Fruit fly (Drosophila melanogaster) whole organism, wandering third instar larva: ENCODE data around the gene Rab26.

Experiments used
- Abd-B ChIP-seq: fragments of >200 bp; optimal IDR thresholded peaks from 2 replicates; lab custom pipeline; 2017; ENCODE audit warnings: missing biosample characterization, missing genetic modification characterization
- Dfd ChIP-seq: fragments of >200 bp; optimal IDR thresholded peaks from 2 replicates; lab custom pipeline; 2017; ENCODE audit warnings: missing biosample characterization, missing genetic modification characterization
- GATAd ChIP-seq: sonication (Bioruptor generic); optimal IDR thresholded peaks from 2 replicates; lab custom pipeline; 2016; ENCODE audit warnings: missing biosample characterization, missing genetic modification characterization
- Hr78 ChIP-seq: fragments of >200 bp; optimal IDR thresholded peaks from 2 replicates; lab custom pipeline; 2017; ENCODE audit warnings: missing biosample characterization, missing genetic modification characterization
- Myc ChIP-seq: fragments of >200 bp; optimal IDR thresholded peaks from 2 replicates; lab custom pipeline; 2017
- N ChIP-seq: fragments of >200 bp; optimal IDR thresholded peaks from 2 replicates; lab custom pipeline; 2018; ENCODE audit warnings: missing biosample characterization, missing external identifiers, missing genetic modification characterization
- brk ChIP-seq: fragments of 200-800 bp; sonication (Bioruptor generic); optimal IDR thresholded peaks from 2 replicates; lab custom pipeline; 2016; ENCODE audit warnings: missing biosample characterization, mild to moderate bottlenecking, missing genetic modification characterization
- ey ChIP-seq: fragments of 200-800 bp; sonication (Bioruptor generic); optimal IDR thresholded peaks from 2 replicates; lab custom pipeline; 2016; ENCODE audit warnings: missing biosample characterization, missing genetic modification characterization
- fru ChIP-seq: fragments of 200-800 bp; sonication (Bioruptor generic); optimal IDR thresholded peaks from 3 replicates; lab custom pipeline; 2016; ENCODE audit warnings: missing biosample characterization, mild to moderate bottlenecking, missing genetic modification characterization
- jim ChIP-seq: fragments of 175-275, 200-325 bp; sonication (Bioruptor generic); optimal IDR thresholded peaks from 2 replicates; lab custom pipeline; 2016; ENCODE audit warnings: missing biosample characterization, mild to moderate bottlenecking, missing genetic modification characterization
- lola ChIP-seq: fragments of >200 bp; optimal IDR thresholded peaks from 2 replicates; lab custom pipeline; 2017; ENCODE audit warnings: missing biosample characterization, missing genetic modification characterization
- woc ChIP-seq: sonication (Bioruptor generic); optimal IDR thresholded peaks from 2 replicates; lab custom pipeline; 2016; ENCODE audit warnings: missing biosample characterization, mild to moderate bottlenecking, missing genetic modification characterization

dm6 chr3L:21301737-21302487 is 16.7 kb upstream of the Rab26 start:
- no peak for TF ChIP-seq Myc
- no peak for TF ChIP-seq Abd-B (GFP tag; lab: Kevin White, UChicago)
- TF ChIP-seq N (GFP tag; lab: Kevin White, UChicago) = no peak
- TF ChIP-seq Hr78 = no peak
- no peak for TF ChIP-seq lola
- no peak for TF ChIP-seq ey
- TF ChIP-seq brk (GFP tag; lab: Kevin White, UChicago) = no peak
- TF ChIP-seq fru (GFP tag; lab: Kevin White, UChicago) = no peak
- TF ChIP-seq GATAd (GFP tag; lab: Kevin White, UChicago) = no peak
- no peak for TF ChIP-seq jim
- TF ChIP-seq woc (GFP tag; lab: Kevin White, UChicago) = no peak
- no peak for TF ChIP-seq Dfd (GFP tag; lab: Kevin White, UChicago)
